Worm (Caenorhabditis elegans) whole organism, L1 larva: ENCODE data around the gene rle-1.

Experiments used
- C04F5.9 ChIP-seq: sonication (generic microtip); optimal IDR thresholded peaks from 2 replicates; lab custom pipeline; 2016; ENCODE audit warnings: missing genetic modification characterization, missing compliant biosample characterization
- C16A3.4 ChIP-seq: fragments of 150-350 bp; optimal IDR thresholded peaks from 2 replicates; lab custom pipeline; 2014; ENCODE audit warnings: missing biosample characterization, missing genetic modification characterization
- F16B12.6 ChIP-seq: fragments of 150-350 bp; optimal IDR thresholded peaks from 2 replicates; lab custom pipeline; 2014; ENCODE audit warnings: missing biosample characterization, missing genetic modification characterization
- Y116A8C.19 ChIP-seq: sonication (generic microtip); optimal IDR thresholded peaks from 2 replicates; lab custom pipeline; 2016; ENCODE audit warnings: missing compliant biosample characterization, missing genetic modification characterization, borderline replicate concordance
- alr-1 ChIP-seq: fragments of 200-800 bp; sonication (Bioruptor generic); optimal IDR thresholded peaks from 2 replicates; lab custom pipeline; 2018; ENCODE audit warnings: borderline replicate concordance, mild to moderate bottlenecking, missing genetic modification characterization, missing compliant biosample characterization
- ceh-63 ChIP-seq: fragments of 200-800 bp; sonication (Bioruptor generic); optimal IDR thresholded peaks from 2 replicates; lab custom pipeline; 2018; ENCODE audit warnings: mild to moderate bottlenecking, missing genetic modification characterization, missing compliant biosample characterization
- ceh-8 ChIP-seq: fragments of 200-800 bp; sonication (Bioruptor generic); optimal IDR thresholded peaks from 2 replicates; lab custom pipeline; 2018; ENCODE audit warnings: mild to moderate bottlenecking, missing genetic modification characterization, moderate library complexity, missing compliant biosample characterization
- ceh-82 ChIP-seq, 3 experiments: fragments of 150-350 bp in 1 of 3; sonication (generic microtip) in 2 of 3; optimal IDR thresholded peaks; 2 replicates each; lab custom pipeline; 2014 to 2017; ENCODE audit warnings: missing biosample characterization in 3 of 3, missing genetic modification characterization in 3 of 3
- ceh-88 ChIP-seq: fragments of 200-800 bp; sonication (Bioruptor generic); IDR thresholded peaks from 2 replicates; pipeline ENCODE4 v1.3.6; 2022; ENCODE audit warnings: missing genetic modification characterization, missing compliant biosample characterization
- ces-1 ChIP-seq: fragments of 150-350 bp; optimal IDR thresholded peaks from 2 replicates; lab custom pipeline; 2014; ENCODE audit warnings: missing biosample characterization, missing genetic modification reagents, missing genetic modification characterization
- efl-1 ChIP-seq, 4 experiments: fragments of 150-350 bp; optimal IDR thresholded peaks in 3 of 4; peaks in 1 of 4; 1 replicate in 1 of 4; 2 replicates in 3 of 4; lab custom pipeline; 2014; ENCODE audit warnings: missing biosample characterization in 2 of 4, missing genetic modification characterization in 2 of 4, missing genetic modification reagents in 2 of 4
- efl-3 ChIP-seq: fragments of 200-800 bp; sonication (Bioruptor generic); optimal IDR thresholded peaks from 2 replicates; lab custom pipeline; 2018; ENCODE audit warnings: mild to moderate bottlenecking, missing genetic modification characterization, missing compliant biosample characterization
- elt-2 ChIP-seq: sonication (generic microtip); optimal IDR thresholded peaks from 2 replicates; lab custom pipeline; 2016; ENCODE audit warnings: missing genetic modification characterization, mild to moderate bottlenecking, inconsistent platforms, missing compliant biosample characterization, missing genetic modification reagents
- elt-3 ChIP-seq, 6 experiments: fragments of 150-350 bp in 1 of 6; sonication (generic microtip); optimal IDR thresholded peaks; 2 replicates each; lab custom pipeline; 2017 to 2018; ENCODE audit warnings: missing biosample characterization in 6 of 6, missing genetic modification characterization in 6 of 6, inconsistent platforms in 1 of 6
- fkh-8 ChIP-seq: sonication (generic microtip); optimal IDR thresholded peaks from 2 replicates; lab custom pipeline; 2016; ENCODE audit warnings: mild to moderate bottlenecking, missing genetic modification characterization, missing compliant biosample characterization
- grh-1 ChIP-seq: fragments of 200-800 bp; sonication (Bioruptor generic); IDR thresholded peaks from 2 replicates; pipeline ENCODE4 v1.3.6; 2022; ENCODE audit warnings: missing genetic modification reagents, missing genetic modification characterization, missing compliant biosample characterization
- hpl-2 ChIP-seq: fragments of 150-350 bp; optimal IDR thresholded peaks from 2 replicates; lab custom pipeline; 2014; ENCODE audit warnings: missing biosample characterization, missing genetic modification reagents, missing genetic modification characterization
- irx-1 ChIP-seq: sonication (generic microtip); optimal IDR thresholded peaks from 2 replicates; lab custom pipeline; 2016; ENCODE audit warnings: missing genetic modification characterization, missing compliant biosample characterization
- isw-1 ChIP-seq: fragments of 200-800 bp; sonication (Bioruptor generic); IDR thresholded peaks from 2 replicates; pipeline ENCODE4 v1.3.6; 2022; ENCODE audit warnings: missing genetic modification characterization, missing compliant biosample characterization
- lin-13 ChIP-seq: fragments of 150-350 bp; optimal IDR thresholded peaks from 2 replicates; lab custom pipeline; 2014; ENCODE audit warnings: missing biosample characterization, missing genetic modification reagents, missing genetic modification characterization
- lin-35 ChIP-seq, 2 experiments: fragments of 150-350 bp; optimal IDR thresholded peaks; 2 replicates each; lab custom pipeline; 2014; ENCODE audit warnings: missing biosample characterization in 2 of 2, missing genetic modification characterization in 2 of 2, missing genetic modification reagents in 2 of 2
- lin-39 ChIP-seq: fragments of 150-350 bp; optimal IDR thresholded peaks from 2 replicates; lab custom pipeline; 2014; ENCODE audit warnings: missing biosample characterization, missing genetic modification reagents, missing genetic modification characterization
- lsy-2 ChIP-seq, 2 experiments: fragments of 150-350 bp; optimal IDR thresholded peaks; 2 replicates each; lab custom pipeline; 2014; ENCODE audit warnings: missing biosample characterization in 2 of 2, missing genetic modification characterization in 2 of 2
- mab-9 ChIP-seq: fragments of 200-800 bp; sonication (Bioruptor generic); IDR thresholded peaks from 2 replicates; pipeline ENCODE4 v1.3.6; 2022; ENCODE audit warnings: missing genetic modification reagents, missing genetic modification characterization, missing compliant biosample characterization
- mdl-1 ChIP-seq, 2 experiments: fragments of 150-350 bp; optimal IDR thresholded peaks; 2 replicates each; lab custom pipeline; 2014 to 2017; ENCODE audit warnings: missing biosample characterization in 2 of 2, missing genetic modification characterization in 2 of 2, inconsistent platforms in 1 of 2
- mef-2 ChIP-seq: fragments of 150-350 bp; optimal IDR thresholded peaks from 2 replicates; lab custom pipeline; 2014; ENCODE audit warnings: missing biosample characterization, missing genetic modification characterization
- mep-1 ChIP-seq: fragments of 150-350 bp; optimal IDR thresholded peaks from 2 replicates; lab custom pipeline; 2014; ENCODE audit warnings: missing biosample characterization, missing genetic modification characterization
- nhr-19 ChIP-seq: fragments of 200-800 bp; sonication (Bioruptor generic); conservative IDR thresholded peaks from 2 replicates; pipeline ENCODE4 v1.3.6; 2022; ENCODE audit warnings: missing genetic modification characterization, missing compliant biosample characterization
- nhr-20 ChIP-seq: sonication (generic microtip); optimal IDR thresholded peaks from 2 replicates; lab custom pipeline; 2016; ENCODE audit warnings: mild to moderate bottlenecking, missing genetic modification characterization, missing compliant biosample characterization
- nhr-237 ChIP-seq: fragments of 150-350 bp; optimal IDR thresholded peaks from 2 replicates; lab custom pipeline; 2014; ENCODE audit warnings: missing biosample characterization, missing genetic modification characterization
- nhr-47 ChIP-seq: sonication (generic microtip); optimal IDR thresholded peaks from 2 replicates; lab custom pipeline; 2016; ENCODE audit warnings: mild to moderate bottlenecking, missing genetic modification characterization, moderate library complexity, missing compliant biosample characterization
- nhr-71 ChIP-seq: sonication (generic microtip); optimal IDR thresholded peaks from 2 replicates; lab custom pipeline; 2016; ENCODE audit warnings: mild to moderate bottlenecking, missing genetic modification characterization, moderate library complexity, missing compliant biosample characterization
- nhr-76 ChIP-seq: sonication (generic microtip); optimal IDR thresholded peaks from 2 replicates; lab custom pipeline; 2017; ENCODE audit warnings: missing biosample characterization, missing genetic modification characterization
- nhr-77 ChIP-seq: fragments of 150-350 bp; optimal IDR thresholded peaks from 2 replicates; lab custom pipeline; 2014; ENCODE audit warnings: missing biosample characterization, missing genetic modification characterization
- nhr-85 ChIP-seq: sonication (generic microtip); peaks from one replicate; lab custom pipeline; 2016; ENCODE audit warnings: missing genetic modification characterization, inconsistent platforms, missing compliant biosample characterization
- pax-3 ChIP-seq: fragments of 200-800 bp; sonication (Bioruptor generic); optimal IDR thresholded peaks from 2 replicates; lab custom pipeline; 2018; ENCODE audit warnings: mild to moderate bottlenecking, missing genetic modification characterization, moderate library complexity, missing compliant biosample characterization
- skn-1 ChIP-seq: fragments of 150-350 bp; optimal IDR thresholded peaks from 2 replicates; lab custom pipeline; 2014; ENCODE audit warnings: missing biosample characterization, missing genetic modification characterization
- sup-37 ChIP-seq: fragments of 200-800 bp; sonication (Bioruptor generic); optimal IDR thresholded peaks from 2 replicates; lab custom pipeline; 2018; ENCODE audit warnings: mild to moderate bottlenecking, missing genetic modification characterization, missing compliant biosample characterization
- tbx-2 ChIP-seq: sonication (generic microtip); optimal IDR thresholded peaks from 2 replicates; lab custom pipeline; 2016; ENCODE audit warnings: missing genetic modification characterization, missing compliant biosample characterization
- tlp-1 ChIP-seq: fragments of 150-350 bp; optimal IDR thresholded peaks from 2 replicates; lab custom pipeline; 2014; ENCODE audit warnings: missing biosample characterization, missing genetic modification characterization
- unc-62 ChIP-seq: fragments of 150-350 bp; optimal IDR thresholded peaks from 2 replicates; lab custom pipeline; 2014; ENCODE audit warnings: missing biosample characterization, missing genetic modification reagents, missing genetic modification characterization
- unc-86 ChIP-seq: sonication (generic microtip); optimal IDR thresholded peaks from 2 replicates; lab custom pipeline; 2016; ENCODE audit warnings: missing genetic modification characterization, missing compliant biosample characterization
- unc-98 ChIP-seq: fragments of 200-800 bp; sonication (Bioruptor generic); IDR thresholded peaks from 2 replicates; pipeline ENCODE4 v1.3.6; 2022; ENCODE audit warnings: missing genetic modification characterization, missing compliant biosample characterization
- zip-4 ChIP-seq: fragments of 200-800 bp; sonication (Bioruptor generic); optimal IDR thresholded peaks from 2 replicates; lab custom pipeline; 2018; ENCODE audit warnings: mild to moderate bottlenecking, missing genetic modification characterization, moderate library complexity, missing compliant biosample characterization
- ztf-11 ChIP-seq, 2 experiments: sonication (generic microtip); optimal IDR thresholded peaks; 2 replicates each; lab custom pipeline; 2016 to 2017; ENCODE audit warnings: missing genetic modification characterization in 2 of 2, missing biosample characterization in 1 of 2, missing compliant biosample characterization in 1 of 2

Gene rle-1

ce11 chrIII:10935944-10936343 lies at the start of gene rle-1:
Gene rle-1, plus strand, starts transcription at chrIII:10936244.
- no peak for TF ChIP-seq nhr-20 (tag; lab: Kevin White, UChicago)
- TF ChIP-seq hpl-2 (GFP tag; lab: Kevin White, UChicago), result no peak
- TF ChIP-seq ceh-88, result no peak
- no peak for TF ChIP-seq C16A3.4 (tag; lab: Kevin White, UChicago)
- no peak for TF ChIP-seq irx-1 (tag; lab: Kevin White, UChicago)
- no peak for TF ChIP-seq fkh-8 (tag; lab: Kevin White, UChicago)

ce11 chrIII:10888824-10889223 lies 47.2 kb upstream of the rle-1 start:
- TF ChIP-seq tbx-2 (tag; lab: Kevin White, UChicago) (no peak), unc-86 (tag; lab: Kevin White, UChicago) (no peak), tlp-1 (tag; lab: Kevin White, UChicago) (no peak), lin-35 (GFP tag; optimal IDR thresholded peaks at IDR 0.05; lab: Kevin White, UChicago) (no peak), ztf-11 (tag; optimal IDR thresholded peaks at IDR 0.05; lab: Kevin White, UChicago) (no peak), ceh-8 (GFP tag; lab: Kevin White, UChicago) (no peak), mab-9 (GFP tag; lab: Robert Waterston, UW) (no peak), mdl-1 (tag; optimal IDR thresholded peaks at IDR 0.05; lab: Kevin White, UChicago) (no peak), fkh-8 (tag; lab: Kevin White, UChicago) (no peak), alr-1 (tag; lab: Kevin White, UChicago) (no peak), nhr-71 (tag; lab: Kevin White, UChicago) (no peak), nhr-20 (tag; lab: Kevin White, UChicago) (no peak), skn-1 (tag; lab: Kevin White, UChicago) (no peak), C04F5.9 (no peak), nhr-19 (no peak), nhr-47 (tag; lab: Kevin White, UChicago) (no peak), mef-2 (tag; lab: Kevin White, UChicago) (no peak), lin-13 (no peak)

ce11 chrIII:10894220-10894619 lies 41.8 kb upstream of the rle-1 start, which contains the start of gene fbxb-87:
Gene fbxb-87, plus strand, starts transcription at chrIII:10894520.
- TF ChIP-seq elt-3 (tag; optimal IDR thresholded peaks at IDR 0.05; lab: Kevin White, UChicago), result no peak
- no peak for TF ChIP-seq F16B12.6
- no peak for TF ChIP-seq nhr-76
- TF ChIP-seq tbx-2 (tag; lab: Kevin White, UChicago), result no peak
- TF ChIP-seq ces-1 (GFP tag; lab: Kevin White, UChicago), result no peak
- TF ChIP-seq ztf-11 (tag; optimal IDR thresholded peaks at IDR 0.05; lab: Kevin White, UChicago), result no peak
- TF ChIP-seq lsy-2 (tag; optimal IDR thresholded peaks at IDR 0.05; lab: Kevin White, UChicago), result no peak
- TF ChIP-seq isw-1, result no peak
- TF ChIP-seq elt-2, result no peak
- TF ChIP-seq mab-9 (GFP tag; lab: Robert Waterston, UW), result no peak
- TF ChIP-seq nhr-77 (tag; lab: Kevin White, UChicago), result no peak
- no peak for TF ChIP-seq ceh-63 (GFP tag; lab: Kevin White, UChicago)
- TF ChIP-seq nhr-20 (tag; lab: Kevin White, UChicago), result no peak
- TF ChIP-seq ceh-8 (GFP tag; lab: Kevin White, UChicago), result no peak
- TF ChIP-seq ceh-82 (tag; optimal IDR thresholded peaks at IDR 0.05; lab: Kevin White, UChicago), result no peak
- no peak for TF ChIP-seq pax-3 (tag; lab: Kevin White, UChicago)
- TF ChIP-seq zip-4, result no peak

- TF ChIP-seq lsy-2 (tag; optimal IDR thresholded peaks at IDR 0.05; lab: Kevin White, UChicago), result peak; percentile 51 to 73
- TF ChIP-seq nhr-237, result no peak
- TF ChIP-seq unc-62 (GFP tag; lab: Kevin White, UChicago), result no peak
- TF ChIP-seq nhr-77 (tag; lab: Kevin White, UChicago), result no peak
- TF ChIP-seq tbx-2 (tag; lab: Kevin White, UChicago), result no peak
- no peak for TF ChIP-seq nhr-85 (tag; lab: Kevin White, UChicago)
- no peak for TF ChIP-seq elt-2
- no peak for TF ChIP-seq lin-39 (tag; lab: Kevin White, UChicago)
- peak; percentile 39 for TF ChIP-seq C16A3.4 (tag; lab: Kevin White, UChicago)
- no peak for TF ChIP-seq sup-37
- TF ChIP-seq Y116A8C.19, result no peak
- TF ChIP-seq mep-1, result peak; percentile 55
- TF ChIP-seq mef-2 (tag; lab: Kevin White, UChicago), result no peak
- TF ChIP-seq efl-1 (optimal IDR thresholded peaks at IDR 0.05; lab: Kevin White, UChicago), result peak; percentile 53 to 63
- TF ChIP-seq efl-1 (GFP tag; optimal IDR thresholded peaks at IDR 0.05 in 1 of 2; lab: Kevin White, UChicago), result peak; percentile 61 to 93
- no peak for TF ChIP-seq unc-98 (GFP tag; lab: Robert Waterston, UW)
- no peak for TF ChIP-seq elt-3 (tag; optimal IDR thresholded peaks at IDR 0.05; lab: Kevin White, UChicago)
- TF ChIP-seq grh-1 (GFP tag; lab: Robert Waterston, UW), result no peak
- TF ChIP-seq efl-3 (GFP tag; lab: Kevin White, UChicago), result no peak
- no peak for TF ChIP-seq lin-13
Measured at ce11 chrIII:10895817-10896413, 40.1 kb upstream of the rle-1 start, which contains the start of gene com-1. Gene com-1, plus strand, starts transcription at chrIII:10896363.
